Worm (Caenorhabditis elegans) whole organism, L2 larva: ENCODE measurements around the gene W02B12.12.

ENCODE experiments used
- C34F6.9 ChIP-seq: fragments of 150-350 bp; optimal IDR thresholded peaks from 2 replicates; lab custom pipeline; 2014; ENCODE audit warnings: missing biosample characterization, missing genetic modification characterization
- F13H6.1 ChIP-seq: sonication (generic microtip); optimal IDR thresholded peaks from 2 replicates; lab custom pipeline; 2016; ENCODE audit warnings: missing genetic modification characterization, missing compliant biosample characterization
- R02D3.7 ChIP-seq: fragments of 150-350 bp; optimal IDR thresholded peaks from 2 replicates; lab custom pipeline; 2014; ENCODE audit warnings: missing biosample characterization, missing genetic modification characterization
- Y55F3AM.14 ChIP-seq: fragments of 200-800 bp; sonication (Bioruptor generic); optimal IDR thresholded peaks from 2 replicates; lab custom pipeline; 2018; ENCODE audit warnings: mild to moderate bottlenecking, missing genetic modification characterization, missing compliant biosample characterization
- ZK546.5 ChIP-seq: sonication (generic microtip); optimal IDR thresholded peaks from 2 replicates; lab custom pipeline; 2017; ENCODE audit warnings: missing biosample characterization, missing genetic modification characterization
- alr-1 ChIP-seq: fragments of 150-350 bp; optimal IDR thresholded peaks from 2 replicates; lab custom pipeline; 2014; ENCODE audit warnings: missing biosample characterization, missing genetic modification characterization
- aly-2 ChIP-seq: fragments of 150-350 bp; optimal IDR thresholded peaks from 2 replicates; lab custom pipeline; 2014; ENCODE audit warnings: missing biosample characterization, missing genetic modification characterization
- ama-1 ChIP-seq: fragments of 150-350 bp; optimal IDR thresholded peaks from 2 replicates; lab custom pipeline; 2018; ENCODE audit warnings: inconsistent platforms
- blmp-1 ChIP-seq: sonication (generic microtip); optimal IDR thresholded peaks from 2 replicates; lab custom pipeline; 2017; ENCODE audit warnings: missing genetic modification characterization, mild to moderate bottlenecking, missing compliant biosample characterization, antibody characterized with exemption, moderate library complexity; ENCODE audit not compliant: insufficient read depth
- ceh-16 ChIP-seq: fragments of 150-350 bp; optimal IDR thresholded peaks from 2 replicates; lab custom pipeline; 2014; ENCODE audit warnings: missing biosample characterization, missing genetic modification characterization
- ceh-82 ChIP-seq: fragments of 150-350 bp; optimal IDR thresholded peaks from 2 replicates; lab custom pipeline; 2014; ENCODE audit warnings: missing biosample characterization, missing genetic modification characterization
- crh-2 ChIP-seq: sonication (generic microtip); optimal IDR thresholded peaks from 2 replicates; lab custom pipeline; 2017; ENCODE audit warnings: missing biosample characterization, missing genetic modification characterization
- dmd-4 ChIP-seq: sonication (generic microtip); optimal IDR thresholded peaks from 2 replicates; lab custom pipeline; 2017; ENCODE audit warnings: missing biosample characterization, missing genetic modification characterization
- egl-27 ChIP-seq: sonication (generic microtip); optimal IDR thresholded peaks from 3 replicates; lab custom pipeline; 2017; ENCODE audit warnings: missing biosample characterization, missing genetic modification reagents, missing genetic modification characterization
- elt-3 ChIP-seq: sonication (generic microtip); optimal IDR thresholded peaks from 2 replicates; lab custom pipeline; 2017; ENCODE audit warnings: missing biosample characterization, missing genetic modification characterization
- fos-1 ChIP-seq: fragments of 150-350 bp; optimal IDR thresholded peaks from 2 replicates; lab custom pipeline; 2014; ENCODE audit warnings: missing biosample characterization, missing genetic modification characterization
- gmeb-1 ChIP-seq: fragments of 150-350 bp; optimal IDR thresholded peaks from 2 replicates; lab custom pipeline; 2014; ENCODE audit warnings: missing biosample characterization, missing genetic modification characterization
- lin-11 ChIP-seq: fragments of 150-350 bp; sonication (generic microtip); optimal IDR thresholded peaks from 2 replicates; lab custom pipeline; 2014; ENCODE audit warnings: missing biosample characterization, missing genetic modification characterization, inconsistent platforms, mixed read lengths
- lin-13 ChIP-seq: fragments of 150-350 bp; optimal IDR thresholded peaks from 2 replicates; lab custom pipeline; 2014; ENCODE audit warnings: missing biosample characterization, missing genetic modification reagents, missing genetic modification characterization
- lin-39 ChIP-seq: fragments of 150-350 bp; optimal IDR thresholded peaks from 2 replicates; lab custom pipeline; 2014; ENCODE audit warnings: missing biosample characterization, missing genetic modification reagents, missing genetic modification characterization
- lsy-2 ChIP-seq, 2 experiments: fragments of 150-350 bp in 1 of 2; sonication (generic microtip) in 1 of 2; optimal IDR thresholded peaks; 2 replicates each; lab custom pipeline; 2014 to 2017; ENCODE audit warnings: missing biosample characterization in 2 of 2, missing genetic modification characterization in 2 of 2
- mab-5 ChIP-seq: fragments of 150-350 bp; optimal IDR thresholded peaks from 2 replicates; lab custom pipeline; 2014; ENCODE audit warnings: missing biosample characterization, missing genetic modification characterization
- mbf-1 ChIP-seq: sonication (generic microtip); optimal IDR thresholded peaks from 2 replicates; lab custom pipeline; 2017; ENCODE audit warnings: missing biosample characterization, missing genetic modification characterization
- mdl-1 ChIP-seq, 2 experiments: fragments of 150-350 bp in 1 of 2; sonication (generic microtip) in 1 of 2; optimal IDR thresholded peaks; 2 replicates each; lab custom pipeline; 2017; ENCODE audit warnings: missing biosample characterization in 2 of 2, missing genetic modification characterization in 2 of 2
- nhr-10 ChIP-seq: sonication (generic microtip); optimal IDR thresholded peaks from 2 replicates; lab custom pipeline; 2017; ENCODE audit warnings: missing biosample characterization, missing genetic modification characterization
- nhr-11 ChIP-seq: fragments of 150-350 bp; optimal IDR thresholded peaks from 2 replicates; lab custom pipeline; 2014; ENCODE audit warnings: missing biosample characterization, missing genetic modification characterization
- nhr-12 ChIP-seq: fragments of 150-350 bp; optimal IDR thresholded peaks from 2 replicates; lab custom pipeline; 2014; ENCODE audit warnings: missing biosample characterization, missing genetic modification characterization
- nhr-129 ChIP-seq: fragments of 150-350 bp; optimal IDR thresholded peaks from 2 replicates; lab custom pipeline; 2014; ENCODE audit warnings: missing biosample characterization, missing genetic modification characterization
- nhr-21 ChIP-seq: fragments of 150-350 bp; optimal IDR thresholded peaks from 2 replicates; lab custom pipeline; 2014; ENCODE audit warnings: missing biosample characterization, missing genetic modification characterization
- nhr-23 ChIP-seq: fragments of 150-350 bp; optimal IDR thresholded peaks from 2 replicates; lab custom pipeline; 2014; ENCODE audit warnings: missing biosample characterization, missing genetic modification reagents, missing genetic modification characterization
- nhr-237 ChIP-seq: fragments of 150-350 bp; optimal IDR thresholded peaks from 2 replicates; lab custom pipeline; 2014; ENCODE audit warnings: missing biosample characterization, missing genetic modification characterization
- nhr-25 ChIP-seq: fragments of 150-350 bp; sonication (generic microtip); optimal IDR thresholded peaks from 3 replicates; lab custom pipeline; 2014; ENCODE audit warnings: missing biosample characterization, missing genetic modification characterization
- nhr-6 ChIP-seq: fragments of 150-350 bp; optimal IDR thresholded peaks from 2 replicates; lab custom pipeline; 2014; ENCODE audit warnings: missing biosample characterization, missing genetic modification characterization
- nhr-77 ChIP-seq: fragments of 150-350 bp; optimal IDR thresholded peaks from 2 replicates; lab custom pipeline; 2014; ENCODE audit warnings: missing biosample characterization, missing genetic modification characterization
- sma-3 ChIP-seq: sonication (generic microtip); optimal IDR thresholded peaks from 2 replicates; lab custom pipeline; 2016; ENCODE audit warnings: missing genetic modification reagents, missing genetic modification characterization, missing compliant biosample characterization
- sma-9 ChIP-seq, 2 experiments: fragments of 150-350 bp in 1 of 2; sonication (generic microtip) in 1 of 2; optimal IDR thresholded peaks; 2 replicates each; lab custom pipeline; 2014 to 2016; ENCODE audit warnings: missing genetic modification characterization in 2 of 2, mild to moderate bottlenecking in 1 of 2, missing biosample characterization in 1 of 2, missing compliant biosample characterization in 1 of 2, missing genetic modification reagents in 1 of 2, moderate library complexity in 1 of 2
- unc-39 ChIP-seq: fragments of 150-350 bp; optimal IDR thresholded peaks from 2 replicates; lab custom pipeline; 2014; ENCODE audit warnings: missing biosample characterization, missing genetic modification characterization
- unc-55 ChIP-seq: fragments of 150-350 bp; sonication (generic microtip); optimal IDR thresholded peaks from 3 replicates; lab custom pipeline; 2014; ENCODE audit warnings: missing biosample characterization, missing genetic modification reagents, missing genetic modification characterization
- unc-62 ChIP-seq: fragments of 150-350 bp; optimal IDR thresholded peaks from 2 replicates; lab custom pipeline; 2014; ENCODE audit warnings: missing biosample characterization, missing genetic modification reagents, missing genetic modification characterization
- ztf-1 ChIP-seq: fragments of 200-800 bp; sonication (Bioruptor generic); conservative IDR thresholded peaks from 2 replicates; pipeline ENCODE4 v1.3.6; 2022; ENCODE audit warnings: missing genetic modification characterization, missing compliant biosample characterization
- ztf-11 ChIP-seq: sonication (generic microtip); optimal IDR thresholded peaks from 2 replicates; lab custom pipeline; 2017; ENCODE audit warnings: missing biosample characterization, missing genetic modification characterization

Gene W02B12.12

ce11 chrII:11501956-11502355, 23.0 kb upstream of the W02B12.12 start (continued):
- TF ChIP-seq sma-9 (GFP tag; optimal IDR thresholded peaks at IDR 0.05; lab: Kevin White, UChicago) (peak; percentile 56), sma-9 (tag; optimal IDR thresholded peaks at IDR 0.05; lab: Kevin White, UChicago) (no peak), ZK546.5 (tag; lab: Kevin White, UChicago) (no peak), ama-1 (lab: Kevin White, UChicago) (no peak), Y55F3AM.14 (GFP tag; lab: Kevin White, UChicago) (no peak)

ce11 chrII:11500198-11500597, 21.2 kb upstream of the W02B12.12 start, which contains the start of gene B0334.20:
Gene B0334.20 (minus strand): TSS chrII:11500459.
- TF ChIP-seq mdl-1 (tag; optimal IDR thresholded peaks at IDR 0.05; lab: Kevin White, UChicago), result no peak
- no peak for TF ChIP-seq blmp-1 (tag; lab: Kevin White, UChicago)
- no peak for TF ChIP-seq nhr-23 (tag; lab: Kevin White, UChicago)
- peak; percentile 53 for TF ChIP-seq fos-1 (tag; lab: Kevin White, UChicago)

ce11 chrII:11497365-11497764, 18.4 kb upstream of the W02B12.12 start, which contains the start of gene B0334.5:
Gene B0334.5 (plus strand): TSS chrII:11497665.
- no peak for TF ChIP-seq ceh-82 (tag; lab: Kevin White, UChicago)
- TF ChIP-seq lsy-2 (tag; optimal IDR thresholded peaks at IDR 0.05; lab: Kevin White, UChicago), result no peak
- TF ChIP-seq nhr-237 (tag; lab: Kevin White, UChicago), result no peak
- no peak for TF ChIP-seq unc-39 (tag; lab: Kevin White, UChicago)
- no peak for TF ChIP-seq blmp-1 (tag; lab: Kevin White, UChicago)
- TF ChIP-seq lin-39, result no peak
- no peak for TF ChIP-seq nhr-10
- no peak for TF ChIP-seq C34F6.9 (tag; lab: Kevin White, UChicago)
- TF ChIP-seq crh-2, result no peak
- no peak for TF ChIP-seq aly-2
- TF ChIP-seq sma-9 (GFP tag; optimal IDR thresholded peaks at IDR 0.05; lab: Kevin White, UChicago), result no peak
- no peak for TF ChIP-seq sma-9 (tag; optimal IDR thresholded peaks at IDR 0.05; lab: Kevin White, UChicago)
- TF ChIP-seq elt-3 (tag; lab: Kevin White, UChicago), result no peak
- no peak for TF ChIP-seq nhr-25 (tag; lab: Kevin White, UChicago)
- no peak for TF ChIP-seq mdl-1 (tag; optimal IDR thresholded peaks at IDR 0.05; lab: Kevin White, UChicago)
- TF ChIP-seq, all 48 proteins: peak for 0

ce11 chrII:11496767-11497166, 17.8 kb upstream of the W02B12.12 start, which contains the start of gene emc-5:
Gene emc-5 (plus strand): TSS chrII:11496780.
- TF ChIP-seq nhr-6, result no peak
- no peak for TF ChIP-seq R02D3.7 (tag; lab: Kevin White, UChicago)
- peak in 1 of 2 experiments; percentile 34 for TF ChIP-seq lsy-2 (tag; optimal IDR thresholded peaks at IDR 0.05; lab: Kevin White, UChicago)
- TF ChIP-seq nhr-11 (tag; lab: Kevin White, UChicago), result no peak
- TF ChIP-seq nhr-10, result no peak
- no peak for TF ChIP-seq lin-11 (tag; lab: Kevin White, UChicago)
- no peak for TF ChIP-seq ztf-1 (GFP tag; lab: Robert Waterston, UW)
- no peak for TF ChIP-seq crh-2
- peak; percentile 17 for TF ChIP-seq sma-9 (GFP tag; optimal IDR thresholded peaks at IDR 0.05; lab: Kevin White, UChicago)
- no peak for TF ChIP-seq sma-9 (tag; optimal IDR thresholded peaks at IDR 0.05; lab: Kevin White, UChicago)
- peak; percentile 9 for TF ChIP-seq mab-5
- no peak for TF ChIP-seq unc-55 (GFP tag; lab: Kevin White, UChicago)
- peak; percentile 43 for TF ChIP-seq F13H6.1
- TF ChIP-seq lin-13, result no peak
- no peak for TF ChIP-seq nhr-12 (tag; lab: Kevin White, UChicago)
- no peak for TF ChIP-seq egl-27 (tag; lab: Kevin White, UChicago)
- no peak for TF ChIP-seq mbf-1 (tag; lab: Kevin White, UChicago)
- TF ChIP-seq ceh-16, result no peak

ce11 chrII:11495806-11496205, 16.8 kb upstream of the W02B12.12 start:
- no peak for TF ChIP-seq nhr-25 (tag; lab: Kevin White, UChicago)

DNA sequence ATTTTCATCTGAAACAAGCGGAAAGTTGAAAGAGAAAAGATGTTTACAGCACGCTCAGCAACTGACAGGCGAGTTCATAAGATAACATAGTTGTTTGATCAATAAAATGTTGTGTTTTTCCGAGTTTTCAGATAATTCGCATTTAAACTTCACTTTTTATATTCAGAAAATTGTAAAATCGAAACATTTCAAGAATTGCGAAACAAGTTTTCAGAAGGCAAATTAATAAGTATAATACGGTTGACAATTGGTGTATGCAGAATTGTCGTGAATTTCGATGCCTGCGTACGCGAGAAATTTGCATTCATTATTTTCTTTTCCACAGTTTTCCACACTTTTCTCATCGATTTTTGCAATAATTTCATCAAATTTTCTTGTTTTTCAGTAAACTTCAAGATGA, 16.3 kb upstream of the W02B12.12 start, which contains the start of the genes ooc-3 and B0334.4:
Gene ooc-3, minus strand, starts transcription at position 15 of the 400 bp plus-strand sequence.
Gene B0334.4, plus strand, starts transcription at position 386 of the 400 bp plus-strand sequence.
- no peak for TF ChIP-seq nhr-11 (tag; lab: Kevin White, UChicago)
- TF ChIP-seq lin-11 (tag; lab: Kevin White, UChicago), result no peak
- TF ChIP-seq nhr-129 (tag; lab: Kevin White, UChicago), result peak; percentile 42
- TF ChIP-seq Y55F3AM.14 (GFP tag; lab: Kevin White, UChicago), result no peak
- TF ChIP-seq alr-1 (tag; lab: Kevin White, UChicago), result no peak
- TF ChIP-seq nhr-77 (tag; lab: Kevin White, UChicago), result no peak
- TF ChIP-seq F13H6.1, result no peak
- no peak for TF ChIP-seq mab-5
- TF ChIP-seq sma-3 (GFP tag; lab: Kevin White, UChicago), result no peak
- TF ChIP-seq gmeb-1, result peak; percentile 16
- no peak for TF ChIP-seq R02D3.7 (tag; lab: Kevin White, UChicago)
- no peak for TF ChIP-seq nhr-10
- TF ChIP-seq nhr-21 (tag; lab: Kevin White, UChicago), result no peak
- no peak for TF ChIP-seq ceh-82 (tag; lab: Kevin White, UChicago)
- peak; percentile 46 to 95 for TF ChIP-seq lsy-2 (tag; optimal IDR thresholded peaks at IDR 0.05; lab: Kevin White, UChicago)
- no peak for TF ChIP-seq ztf-11 (tag; lab: Kevin White, UChicago)
- no peak for TF ChIP-seq ceh-16
- no peak for TF ChIP-seq mdl-1 (tag; optimal IDR thresholded peaks at IDR 0.05; lab: Kevin White, UChicago)
- no peak for TF ChIP-seq dmd-4 (tag; lab: Kevin White, UChicago)
- TF ChIP-seq C34F6.9 (tag; lab: Kevin White, UChicago), result peak; percentile 66
- TF ChIP-seq mbf-1 (tag; lab: Kevin White, UChicago), result no peak
- TF ChIP-seq ama-1 (lab: Kevin White, UChicago), result peak; percentile 9
- no peak for TF ChIP-seq unc-62 (GFP tag; lab: Kevin White, UChicago)
- no peak for TF ChIP-seq egl-27 (tag; lab: Kevin White, UChicago)
